Worm (Caenorhabditis elegans) whole organism, dauer: ENCODE data around the gene T05C7.7.
"Not testable (repeated sequence)": the region's sequence is repeated elsewhere in the genome, so short reads cannot be mapped to it uniquely, and the experiment has no call there.

Experiments
- unc-62 ChIP-seq: sonication (generic microtip); optimal IDR thresholded peaks from 2 replicates; lab custom pipeline; 2017; ENCODE audit warnings: missing biosample characterization, missing genetic modification reagents, missing genetic modification characterization

The T05C7.7 gene

DNA sequence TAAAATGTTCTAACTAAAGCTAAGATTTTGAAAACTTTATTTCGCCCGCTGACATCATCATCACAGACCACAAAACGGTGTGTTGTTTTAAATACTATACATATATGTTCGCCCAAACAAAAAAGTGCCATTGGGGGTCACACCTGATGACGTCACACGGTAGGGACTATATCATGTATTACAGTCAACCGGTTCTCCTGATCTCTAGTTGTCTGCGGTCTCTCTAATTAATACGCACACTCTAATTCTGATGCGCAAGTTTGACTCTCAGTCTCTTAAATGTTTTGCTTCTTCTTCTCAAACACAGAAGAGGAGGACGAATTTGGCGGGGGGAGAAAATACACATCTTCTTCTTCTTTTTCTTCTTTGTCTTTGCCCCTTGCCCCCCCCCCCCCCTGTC, 41.3 kb downstream of the T05C7.7 start:
- TF ChIP-seq unc-62 (GFP tag; lab: Kevin White, UChicago), result no peak

DNA sequence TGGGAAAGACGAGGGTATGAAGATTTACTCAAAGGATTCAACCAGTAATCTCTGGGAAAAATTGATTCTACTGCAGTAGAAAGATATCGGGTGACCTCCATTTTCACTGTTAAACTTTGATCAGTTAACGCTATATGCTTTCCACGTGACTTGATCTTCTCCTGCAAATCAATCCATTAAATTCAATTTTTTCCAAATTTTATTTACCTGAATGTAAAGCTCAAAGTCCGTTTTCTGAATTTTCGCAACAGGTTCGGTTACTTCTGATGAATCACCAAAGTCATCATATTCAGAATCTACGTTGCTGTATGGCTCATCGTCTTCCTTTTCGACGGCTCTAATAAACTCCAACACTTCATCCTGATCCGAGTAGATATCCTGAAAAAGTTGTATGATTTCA, 47.8 kb downstream of the T05C7.7 start, which contains the start of gene B0545.4:
TSS of gene B0545.4 (minus strand) at position 101 of the 400 bp plus-strand sequence.
- no peak for TF ChIP-seq unc-62 (GFP tag; lab: Kevin White, UChicago)

DNA sequence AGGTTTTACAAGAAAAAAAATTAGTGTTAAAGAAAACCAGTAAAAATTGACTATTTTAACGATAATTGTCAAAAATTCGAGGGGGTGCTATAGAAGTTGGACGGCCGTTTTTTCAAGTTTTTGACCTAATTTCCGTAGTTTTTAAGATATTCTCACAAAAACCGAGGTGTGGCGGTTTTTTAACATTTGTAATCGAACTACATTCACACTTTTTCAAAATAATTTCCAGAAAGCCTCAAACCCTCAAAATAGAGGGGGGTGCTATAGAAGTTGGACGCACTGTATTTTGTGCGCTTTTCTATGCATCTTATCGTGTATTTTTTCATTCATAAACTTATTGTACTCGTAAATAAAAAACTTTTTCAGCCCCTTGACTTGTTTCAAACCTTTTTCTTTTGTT, 49.8 kb downstream of the T05C7.7 start, which contains the start of gene F29C4.4:
TSS of gene F29C4.4 (plus strand) at position 301 of the 400 bp plus-strand sequence.
- not testable (repeated sequence) for TF ChIP-seq unc-62 (GFP tag; lab: Kevin White, UChicago)
